Worm (Caenorhabditis elegans) whole organism, L3 larva: ENCODE data around the gene C14H10.3.

Experiments used
- ceh-28 ChIP-seq: fragments of 150-350 bp; optimal IDR thresholded peaks from 2 replicates; lab custom pipeline; 2014; ENCODE audit warnings: missing biosample characterization, missing genetic modification reagents, missing genetic modification characterization
- elt-3 ChIP-seq, 3 experiments: fragments of 150-350 bp in 1 of 3; sonication (generic microtip) in 2 of 3; optimal IDR thresholded peaks; 2 replicates in 2 of 3; 4 replicates in 1 of 3; lab custom pipeline; 2014 to 2017; ENCODE audit warnings: missing biosample characterization in 3 of 3, missing genetic modification characterization in 3 of 3
- nhr-77 ChIP-seq: fragments of 150-350 bp; optimal IDR thresholded peaks from 2 replicates; lab custom pipeline; 2014; ENCODE audit warnings: missing biosample characterization, missing genetic modification characterization
- pqm-1 ChIP-seq: fragments of 150-350 bp; optimal IDR thresholded peaks from 2 replicates; lab custom pipeline; 2017; ENCODE audit warnings: missing biosample characterization, missing genetic modification characterization, inconsistent platforms
- unc-62 ChIP-seq: fragments of 150-350 bp; sonication (generic microtip); optimal IDR thresholded peaks from 4 replicates; lab custom pipeline; 2014; ENCODE audit warnings: missing biosample characterization, missing genetic modification reagents, missing genetic modification characterization

ce11 chrX:10215429-10215828 is 12.5 kb downstream of the C14H10.3 start, which contains the start of gene F44A6.4:
- no peak for TF ChIP-seq ceh-28 (tag; lab: Kevin White, UChicago)
- no peak for TF ChIP-seq unc-62 (GFP tag; lab: Kevin White, UChicago)
- TF ChIP-seq pqm-1: no peak
- TF ChIP-seq nhr-77 (tag; lab: Kevin White, UChicago): no peak
- no peak for TF ChIP-seq elt-3 (tag; optimal IDR thresholded peaks at IDR 0.05; lab: Kevin White, UChicago)
